Worm (Caenorhabditis elegans): Measurements from ENCODE around the gene gnrr-7.

Gene gnrr-7

DNA sequence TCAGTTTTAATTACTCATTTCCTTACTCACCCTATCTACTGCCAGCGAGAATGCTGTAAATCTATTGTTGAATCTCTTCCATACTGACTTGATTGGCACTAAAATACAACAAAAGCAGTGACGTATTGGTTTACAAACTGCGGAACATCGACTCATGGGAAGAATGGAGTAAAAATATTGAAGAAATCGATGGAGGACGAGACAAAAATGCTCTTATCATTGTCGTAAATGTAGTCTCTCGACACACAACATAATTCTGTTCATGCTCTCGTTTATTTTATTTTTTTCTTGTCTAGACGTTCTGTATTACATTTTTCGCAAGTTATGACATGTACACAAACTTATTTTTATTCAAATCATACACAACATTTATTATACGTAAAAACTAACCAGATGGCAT, 18.2 kb downstream of the gnrr-7 start, which contains the start of gene C34F6.11:
TSS of gene C34F6.11 (minus strand) at position 160 of the 400 bp plus-strand sequence.
- TF ChIP-seq him-1 (tag; optimal IDR thresholded peaks at IDR 0.05): no peak
- TF ChIP-seq W03F9.2 (tag; optimal IDR thresholded peaks at IDR 0.05): no peak
- TF ChIP-seq dao-5 (tag; optimal IDR thresholded peaks at IDR 0.05): no peak

DNA sequence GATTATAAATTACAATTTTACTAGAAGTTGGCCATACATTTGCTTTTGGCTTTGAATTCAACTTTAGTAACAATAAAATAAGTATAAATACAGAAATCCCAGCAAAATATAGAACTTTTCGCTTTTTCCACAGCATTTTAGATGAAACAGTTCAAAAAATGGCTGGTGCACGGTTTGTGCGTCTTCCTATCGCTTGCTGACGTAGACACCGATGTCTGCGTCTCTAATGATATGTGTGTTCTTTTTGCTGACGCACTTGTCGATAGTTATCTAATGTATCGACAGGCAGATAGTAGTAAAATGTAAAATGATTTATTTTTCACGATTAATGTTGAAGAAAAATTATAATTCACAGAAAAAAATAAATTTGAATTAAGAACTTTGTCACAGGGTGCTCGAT, 21.4 kb downstream of the gnrr-7 start, which contains the start of gene hst-2:
TSS of gene hst-2 (minus strand) at position 203 of the 400 bp plus-strand sequence.
- TF ChIP-seq him-1 (tag; optimal IDR thresholded peaks at IDR 0.05) (peak; percentile 42), dao-5 (tag; optimal IDR thresholded peaks at IDR 0.05) (no peak), W03F9.2 (tag; optimal IDR thresholded peaks at IDR 0.05) (peak; percentile 46)

DNA sequence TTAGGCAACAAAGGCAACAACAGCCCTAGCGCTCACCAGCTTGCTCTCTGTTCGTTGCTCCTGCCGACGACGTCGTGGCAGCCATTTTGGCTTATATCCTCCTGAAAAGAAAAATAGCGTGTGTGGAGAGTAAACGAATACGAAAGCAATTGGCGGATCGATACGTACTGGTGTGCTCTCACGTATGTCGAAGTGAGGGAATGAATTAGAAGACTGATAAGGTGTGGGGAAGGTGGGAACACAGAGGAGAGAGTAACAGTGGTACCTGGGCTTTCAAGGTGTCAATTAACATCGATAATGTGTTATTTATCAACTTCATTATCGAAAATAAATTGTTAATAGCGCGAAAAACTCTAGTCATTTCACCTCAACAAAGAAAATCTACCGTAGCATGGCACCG, 23.2 kb downstream of the gnrr-7 start, which contains the start of gene C34F6.5:
TSS of gene C34F6.5 (minus strand) at position 101 of the 400 bp plus-strand sequence.
- TF ChIP-seq him-1 (tag; optimal IDR thresholded peaks at IDR 0.05): no peak
- no peak for TF ChIP-seq W03F9.2 (tag; optimal IDR thresholded peaks at IDR 0.05)
- no peak for TF ChIP-seq dao-5 (tag; optimal IDR thresholded peaks at IDR 0.05)

DNA sequence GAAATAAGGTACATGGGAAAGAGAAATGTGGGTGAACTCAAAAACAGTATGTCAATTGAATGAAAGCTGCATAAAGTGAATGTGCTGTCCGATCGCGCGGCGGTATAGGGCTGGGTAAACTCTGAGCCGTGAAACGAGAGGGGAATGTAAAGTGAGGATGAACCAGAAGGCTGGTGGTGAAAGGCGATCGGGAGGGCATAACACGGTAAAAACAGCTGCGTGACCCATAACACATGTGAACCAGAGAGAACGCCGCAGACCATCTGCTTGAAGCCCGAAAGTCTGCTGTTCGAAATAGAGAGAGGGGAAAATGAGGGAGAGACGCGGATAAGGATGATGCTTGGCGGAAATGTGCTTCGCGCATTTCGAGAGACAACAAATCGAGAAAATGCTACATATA, 24.8 kb downstream of the gnrr-7 start:
- TF ChIP-seq dao-5 (tag; optimal IDR thresholded peaks at IDR 0.05): no peak
- TF ChIP-seq W03F9.2 (tag; optimal IDR thresholded peaks at IDR 0.05): no peak
- no peak for TF ChIP-seq him-1 (tag; optimal IDR thresholded peaks at IDR 0.05)

DNA sequence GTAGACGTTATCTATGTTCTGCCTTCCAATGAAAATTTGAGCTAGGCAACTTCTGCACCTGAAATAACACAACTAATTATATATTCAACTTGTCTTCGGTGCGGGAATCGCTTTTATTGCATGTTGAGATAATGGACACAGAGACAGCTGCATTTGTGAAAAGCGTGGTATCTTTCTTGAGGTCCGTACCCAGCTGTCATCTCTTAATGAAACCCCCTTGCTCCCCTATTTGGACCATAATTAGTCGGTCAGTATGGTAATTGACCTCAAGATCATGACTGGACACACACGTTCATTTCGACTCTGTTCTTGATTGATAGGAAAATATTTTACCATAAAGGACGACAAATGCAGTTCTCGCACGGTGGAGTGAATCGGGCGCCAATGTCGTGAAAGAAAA, 25.8 kb downstream of the gnrr-7 start:
- TF ChIP-seq dao-5 (tag; optimal IDR thresholded peaks at IDR 0.05) (no peak), W03F9.2 (tag; optimal IDR thresholded peaks at IDR 0.05) (no peak), him-1 (tag; optimal IDR thresholded peaks at IDR 0.05) (no peak)

DNA sequence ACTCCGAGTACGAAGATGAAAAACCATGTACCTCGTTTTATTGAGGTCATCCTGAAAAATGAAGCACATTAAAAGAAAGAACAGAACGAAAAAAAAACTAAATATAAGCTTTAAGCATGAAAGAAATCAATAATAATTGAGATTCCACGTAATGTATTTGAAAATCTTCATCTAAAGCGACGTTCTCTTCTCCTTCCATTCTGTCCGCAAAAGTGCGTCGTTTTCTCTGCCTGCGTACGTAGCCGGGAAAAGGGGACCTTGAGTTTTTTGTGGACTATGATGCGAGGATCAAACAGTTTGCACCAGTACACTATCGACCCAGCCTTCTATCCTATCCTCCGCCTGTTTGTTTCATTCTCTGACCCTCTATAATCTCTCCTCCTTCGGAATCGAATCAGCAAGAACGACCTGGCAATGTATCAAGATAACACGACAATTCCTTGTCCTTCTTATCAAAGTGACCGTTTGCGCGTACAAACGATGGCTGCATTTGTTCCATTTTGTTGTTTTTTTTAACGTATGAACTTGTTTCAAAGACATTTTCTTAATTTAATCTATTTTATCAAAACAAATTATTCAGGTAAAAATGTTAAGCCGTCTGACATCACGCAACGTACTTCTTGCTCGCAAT, 29.9 kb downstream of the gnrr-7 start, which contains the start of the genes C34F6.7 and idh-2:
TSS of gene C34F6.7 (minus strand) at position 51 of the 631 bp plus-strand sequence.
TSS of gene idh-2 (plus strand) at position 581 of the 631 bp plus-strand sequence.
- peak; percentile 18 for TF ChIP-seq W03F9.2 (tag; optimal IDR thresholded peaks at IDR 0.05)
- TF ChIP-seq dao-5 (tag; optimal IDR thresholded peaks at IDR 0.05): no peak
- TF ChIP-seq him-1 (tag; optimal IDR thresholded peaks at IDR 0.05): no peak

DNA sequence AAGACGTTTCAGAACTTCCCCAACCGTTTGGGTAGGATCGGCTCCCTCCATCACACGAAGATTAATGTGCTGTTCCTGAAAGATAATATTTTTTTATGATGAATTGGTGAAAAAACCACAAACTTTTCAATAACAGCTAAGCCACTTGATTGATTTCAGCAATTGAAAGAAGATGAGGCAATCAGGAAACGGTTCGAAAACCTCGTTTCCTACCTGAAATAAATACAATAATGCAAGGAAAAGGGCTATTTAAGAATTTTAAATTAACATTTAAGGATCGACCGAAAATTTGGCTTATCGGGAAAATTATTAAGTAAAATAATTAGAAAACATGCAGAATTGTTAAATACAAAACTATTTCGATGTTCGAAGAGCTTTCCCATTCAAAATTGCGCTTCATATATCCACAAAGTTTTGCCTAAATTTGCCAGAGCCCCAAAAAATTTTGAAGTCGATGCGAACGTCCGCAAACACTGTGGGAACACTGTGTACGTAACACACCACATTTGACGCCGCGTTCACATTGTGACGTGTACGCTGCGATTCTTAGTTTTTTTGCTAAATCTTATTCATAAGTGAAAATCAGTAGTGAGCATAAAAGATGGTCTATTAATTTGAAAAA, 37.1 kb downstream of the gnrr-7 start, which contains the start of gene C34F6.9:
TSS of gene C34F6.9 (minus strand) at position 51 of the 622 bp plus-strand sequence.
- no peak for TF ChIP-seq him-1 (tag; optimal IDR thresholded peaks at IDR 0.05)

DNA sequence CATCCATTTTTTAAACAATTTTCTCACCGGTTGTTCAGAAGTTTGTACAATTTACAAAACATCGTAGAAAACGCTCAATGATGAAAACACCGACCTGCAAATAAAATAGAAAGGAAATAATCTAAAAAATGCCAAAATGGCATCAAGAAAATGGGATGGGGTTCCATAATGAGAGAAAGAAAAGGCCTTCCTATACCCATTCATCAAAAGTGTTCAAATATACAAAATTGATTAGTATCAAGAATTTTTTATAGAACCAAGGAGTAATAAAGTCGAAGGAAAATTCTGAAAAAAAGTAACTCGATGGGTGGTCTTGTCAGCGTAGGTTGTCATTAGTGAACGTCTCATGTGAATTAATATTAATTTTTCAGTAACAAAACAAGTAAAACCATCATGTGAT, 41.0 kb downstream of the gnrr-7 start, which contains the start of gene C34F6.12:
TSS of gene C34F6.12 (minus strand) at position 101 of the 400 bp plus-strand sequence.
- TF ChIP-seq dao-5 (tag; optimal IDR thresholded peaks at IDR 0.05) (no peak), W03F9.2 (tag; optimal IDR thresholded peaks at IDR 0.05) (no peak), him-1 (tag; optimal IDR thresholded peaks at IDR 0.05) (no peak)
